Worm (Caenorhabditis elegans) whole organism, L1 larva: ENCODE data around the gene nfu-1.

Source experiments
- aha-1 ChIP-seq: fragments of 150-350 bp; optimal IDR thresholded peaks from 2 replicates; lab custom pipeline; 2014; ENCODE audit warnings: missing biosample characterization, missing genetic modification characterization
- alr-1 ChIP-seq: fragments of 200-800 bp; sonication (Bioruptor generic); optimal IDR thresholded peaks from 2 replicates; lab custom pipeline; 2018; ENCODE audit warnings: borderline replicate concordance, mild to moderate bottlenecking, missing genetic modification characterization, missing compliant biosample characterization
- blmp-1 ChIP-seq: fragments of 150-350 bp; optimal IDR thresholded peaks from 2 replicates; lab custom pipeline; 2014; ENCODE audit warnings: missing biosample characterization, missing genetic modification characterization
- ceh-90 ChIP-seq: sonication (generic microtip); optimal IDR thresholded peaks from 2 replicates; lab custom pipeline; 2016; ENCODE audit warnings: missing genetic modification characterization, missing compliant biosample characterization
- ces-1 ChIP-seq: fragments of 150-350 bp; optimal IDR thresholded peaks from 2 replicates; lab custom pipeline; 2014; ENCODE audit warnings: missing biosample characterization, missing genetic modification reagents, missing genetic modification characterization
- dpl-1 ChIP-seq, 3 experiments: fragments of 150-350 bp in 2 of 3; sonication (generic microtip) in 1 of 3; optimal IDR thresholded peaks; 2 replicates each; lab custom pipeline; 2014 to 2017; ENCODE audit warnings: missing biosample characterization in 3 of 3, missing genetic modification characterization in 3 of 3, missing genetic modification reagents in 3 of 3
- dsc-1 ChIP-seq: sonication (generic microtip); optimal IDR thresholded peaks from 2 replicates; lab custom pipeline; 2016; ENCODE audit warnings: mild to moderate bottlenecking, missing genetic modification characterization, missing compliant biosample characterization
- efl-1 ChIP-seq, 4 experiments: fragments of 150-350 bp; optimal IDR thresholded peaks in 3 of 4; peaks in 1 of 4; 1 replicate in 1 of 4; 2 replicates in 3 of 4; lab custom pipeline; 2014; ENCODE audit warnings: missing biosample characterization in 2 of 4, missing genetic modification characterization in 2 of 4, missing genetic modification reagents in 2 of 4
- egl-27 ChIP-seq, 2 experiments: fragments of 150-350 bp in 1 of 2; sonication (generic microtip); optimal IDR thresholded peaks; 3 replicates each; lab custom pipeline; 2017 to 2018; ENCODE audit warnings: missing biosample characterization in 2 of 2, missing genetic modification characterization in 2 of 2, missing genetic modification reagents in 2 of 2
- elt-2 ChIP-seq: sonication (generic microtip); optimal IDR thresholded peaks from 2 replicates; lab custom pipeline; 2016; ENCODE audit warnings: missing genetic modification characterization, mild to moderate bottlenecking, inconsistent platforms, missing compliant biosample characterization, missing genetic modification reagents
- elt-3 ChIP-seq, 6 experiments: fragments of 150-350 bp in 1 of 6; sonication (generic microtip); optimal IDR thresholded peaks; 2 replicates each; lab custom pipeline; 2017 to 2018; ENCODE audit warnings: missing biosample characterization in 6 of 6, missing genetic modification characterization in 6 of 6, inconsistent platforms in 1 of 6
- fkh-4 ChIP-seq: sonication (generic microtip); optimal IDR thresholded peaks from 2 replicates; lab custom pipeline; 2016; ENCODE audit warnings: missing compliant biosample characterization, missing genetic modification characterization, borderline replicate concordance
- grh-1 ChIP-seq: fragments of 200-800 bp; sonication (Bioruptor generic); IDR thresholded peaks from 2 replicates; pipeline ENCODE4 v1.3.6; 2022; ENCODE audit warnings: missing genetic modification reagents, missing genetic modification characterization, missing compliant biosample characterization
- hlh-4 ChIP-seq: sonication (generic microtip); optimal IDR thresholded peaks from 2 replicates; lab custom pipeline; 2016; ENCODE audit warnings: mild to moderate bottlenecking, missing genetic modification characterization, missing compliant biosample characterization
- hpl-2 ChIP-seq: fragments of 150-350 bp; optimal IDR thresholded peaks from 2 replicates; lab custom pipeline; 2014; ENCODE audit warnings: missing biosample characterization, missing genetic modification reagents, missing genetic modification characterization
- irx-1 ChIP-seq: sonication (generic microtip); optimal IDR thresholded peaks from 2 replicates; lab custom pipeline; 2016; ENCODE audit warnings: missing genetic modification characterization, missing compliant biosample characterization
- jun-1 ChIP-seq: fragments of 150-350 bp; optimal IDR thresholded peaks from 2 replicates; lab custom pipeline; 2014; ENCODE audit warnings: missing biosample characterization, missing genetic modification reagents, missing genetic modification characterization
- lin-13 ChIP-seq: fragments of 150-350 bp; optimal IDR thresholded peaks from 2 replicates; lab custom pipeline; 2014; ENCODE audit warnings: missing biosample characterization, missing genetic modification reagents, missing genetic modification characterization
- lin-14 ChIP-seq: fragments of 200-800 bp; sonication (Bioruptor generic); optimal IDR thresholded peaks from 2 replicates; lab custom pipeline; 2018; ENCODE audit warnings: mild to moderate bottlenecking, missing genetic modification characterization, moderate library complexity, missing compliant biosample characterization
- lin-35 ChIP-seq, 2 experiments: fragments of 150-350 bp; optimal IDR thresholded peaks; 2 replicates each; lab custom pipeline; 2014; ENCODE audit warnings: missing biosample characterization in 2 of 2, missing genetic modification characterization in 2 of 2, missing genetic modification reagents in 2 of 2
- lin-39 ChIP-seq: fragments of 150-350 bp; optimal IDR thresholded peaks from 2 replicates; lab custom pipeline; 2014; ENCODE audit warnings: missing biosample characterization, missing genetic modification reagents, missing genetic modification characterization
- lir-3 ChIP-seq: sonication (generic microtip); optimal IDR thresholded peaks from 2 replicates; lab custom pipeline; 2016; ENCODE audit warnings: mild to moderate bottlenecking, missing genetic modification characterization, moderate library complexity, missing compliant biosample characterization; ENCODE audit not compliant: poor library complexity
- lsy-2 ChIP-seq, 2 experiments: fragments of 150-350 bp; optimal IDR thresholded peaks; 2 replicates each; lab custom pipeline; 2014; ENCODE audit warnings: missing biosample characterization in 2 of 2, missing genetic modification characterization in 2 of 2
- mef-2 ChIP-seq: fragments of 150-350 bp; optimal IDR thresholded peaks from 2 replicates; lab custom pipeline; 2014; ENCODE audit warnings: missing biosample characterization, missing genetic modification characterization
- nhr-20 ChIP-seq: sonication (generic microtip); optimal IDR thresholded peaks from 2 replicates; lab custom pipeline; 2016; ENCODE audit warnings: mild to moderate bottlenecking, missing genetic modification characterization, missing compliant biosample characterization
- nhr-237 ChIP-seq: fragments of 150-350 bp; optimal IDR thresholded peaks from 2 replicates; lab custom pipeline; 2014; ENCODE audit warnings: missing biosample characterization, missing genetic modification characterization
- nhr-47 ChIP-seq: sonication (generic microtip); optimal IDR thresholded peaks from 2 replicates; lab custom pipeline; 2016; ENCODE audit warnings: mild to moderate bottlenecking, missing genetic modification characterization, moderate library complexity, missing compliant biosample characterization
- nhr-71 ChIP-seq: sonication (generic microtip); optimal IDR thresholded peaks from 2 replicates; lab custom pipeline; 2016; ENCODE audit warnings: mild to moderate bottlenecking, missing genetic modification characterization, moderate library complexity, missing compliant biosample characterization
- nhr-77 ChIP-seq: fragments of 150-350 bp; optimal IDR thresholded peaks from 2 replicates; lab custom pipeline; 2014; ENCODE audit warnings: missing biosample characterization, missing genetic modification characterization
- nhr-85 ChIP-seq: sonication (generic microtip); peaks from one replicate; lab custom pipeline; 2016; ENCODE audit warnings: missing genetic modification characterization, inconsistent platforms, missing compliant biosample characterization
- nhr-90 ChIP-seq: sonication (generic microtip); optimal IDR thresholded peaks from 2 replicates; lab custom pipeline; 2016; ENCODE audit warnings: mild to moderate bottlenecking, missing genetic modification characterization, missing compliant biosample characterization; ENCODE audit not compliant: poor library complexity
- pqm-1 ChIP-seq: sonication (generic microtip); optimal IDR thresholded peaks from 3 replicates; lab custom pipeline; 2017; ENCODE audit warnings: missing biosample characterization, missing genetic modification characterization
- snpc-4 ChIP-seq: fragments of 150-350 bp; optimal IDR thresholded peaks from 2 replicates; lab custom pipeline; 2014; ENCODE audit warnings: missing biosample characterization, missing genetic modification characterization
- snu-23 ChIP-seq: sonication (generic microtip); optimal IDR thresholded peaks from 2 replicates; lab custom pipeline; 2016; ENCODE audit warnings: missing genetic modification characterization, missing compliant biosample characterization
- swsn-7 ChIP-seq: sonication (generic microtip); optimal IDR thresholded peaks from 2 replicates; lab custom pipeline; 2016; ENCODE audit warnings: missing genetic modification characterization, missing compliant biosample characterization
- tbx-2 ChIP-seq: sonication (generic microtip); optimal IDR thresholded peaks from 2 replicates; lab custom pipeline; 2016; ENCODE audit warnings: missing genetic modification characterization, missing compliant biosample characterization
- tlp-1 ChIP-seq: fragments of 150-350 bp; optimal IDR thresholded peaks from 2 replicates; lab custom pipeline; 2014; ENCODE audit warnings: missing biosample characterization, missing genetic modification characterization
- unc-130 ChIP-seq: fragments of 150-350 bp; optimal IDR thresholded peaks from 2 replicates; lab custom pipeline; 2017; ENCODE audit warnings: missing biosample characterization, missing genetic modification characterization, inconsistent platforms
- unc-62 ChIP-seq: fragments of 150-350 bp; optimal IDR thresholded peaks from 2 replicates; lab custom pipeline; 2014; ENCODE audit warnings: missing biosample characterization, missing genetic modification reagents, missing genetic modification characterization
- unc-86 ChIP-seq: sonication (generic microtip); optimal IDR thresholded peaks from 2 replicates; lab custom pipeline; 2016; ENCODE audit warnings: missing genetic modification characterization, missing compliant biosample characterization
- unc-98 ChIP-seq: fragments of 200-800 bp; sonication (Bioruptor generic); IDR thresholded peaks from 2 replicates; pipeline ENCODE4 v1.3.6; 2022; ENCODE audit warnings: missing genetic modification characterization, missing compliant biosample characterization
- vab-15 ChIP-seq: sonication (generic microtip); optimal IDR thresholded peaks from 2 replicates; lab custom pipeline; 2017; ENCODE audit warnings: missing genotype, mild to moderate bottlenecking, missing genetic modification characterization, missing compliant biosample characterization
- xbp-1 ChIP-seq: sonication (generic microtip); optimal IDR thresholded peaks from 2 replicates; lab custom pipeline; 2016; ENCODE audit warnings: missing genetic modification characterization, missing compliant biosample characterization
- zag-1 ChIP-seq: fragments of 150-350 bp; optimal IDR thresholded peaks from 2 replicates; lab custom pipeline; 2014; ENCODE audit warnings: missing biosample characterization, missing genetic modification characterization

The nfu-1 gene

DNA sequence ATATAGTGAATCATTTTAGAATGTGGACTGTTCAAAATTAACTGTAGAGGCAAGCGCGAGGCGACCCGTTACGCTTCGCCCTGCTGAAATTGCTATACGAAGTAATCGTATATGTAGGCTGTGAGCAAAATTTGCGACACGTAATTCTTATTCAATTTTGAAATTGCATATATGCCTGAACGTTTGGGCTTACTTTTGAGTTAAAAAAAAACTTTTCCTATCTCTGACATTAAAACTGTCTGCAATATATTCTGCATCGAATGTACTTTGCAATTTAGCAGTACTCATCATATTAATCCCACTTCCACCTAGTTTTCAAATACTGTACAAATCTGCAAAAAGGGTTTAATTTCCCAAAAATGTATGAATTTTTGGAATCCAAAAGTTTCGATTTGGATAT lies 40.3 kb upstream of the nfu-1 start:
- no peak for TF ChIP-seq aha-1 (tag; lab: Kevin White, UChicago)
- no peak for TF ChIP-seq lin-35 (GFP tag; optimal IDR thresholded peaks at IDR 0.05; lab: Kevin White, UChicago)
- TF ChIP-seq irx-1 (tag; lab: Kevin White, UChicago): no peak
- TF ChIP-seq swsn-7: no peak
- TF ChIP-seq dpl-1 (GFP tag; optimal IDR thresholded peaks at IDR 0.05; lab: Kevin White, UChicago): no peak
- no peak for TF ChIP-seq unc-98 (GFP tag; lab: Robert Waterston, UW)
- TF ChIP-seq unc-130: no peak
- TF ChIP-seq mef-2 (tag; lab: Kevin White, UChicago): no peak
- TF ChIP-seq xbp-1 (tag; lab: Kevin White, UChicago): no peak
- no peak for TF ChIP-seq egl-27 (tag; optimal IDR thresholded peaks at IDR 0.05; lab: Kevin White, UChicago)
- no peak for TF ChIP-seq ces-1 (GFP tag; lab: Kevin White, UChicago)
- no peak for TF ChIP-seq hlh-4 (tag; lab: Kevin White, UChicago)
- TF ChIP-seq lin-13 (GFP tag; lab: Kevin White, UChicago): no peak
- TF ChIP-seq lin-14: no peak
- no peak for TF ChIP-seq fkh-4 (tag; lab: Kevin White, UChicago)
- TF ChIP-seq elt-3 (tag; optimal IDR thresholded peaks at IDR 0.05; lab: Kevin White, UChicago): no peak
- TF ChIP-seq lir-3 (tag; lab: Kevin White, UChicago): no peak
- TF ChIP-seq snpc-4 (tag; lab: Kevin White, UChicago): no peak
- TF ChIP-seq jun-1 (tag; lab: Kevin White, UChicago): no peak

DNA sequence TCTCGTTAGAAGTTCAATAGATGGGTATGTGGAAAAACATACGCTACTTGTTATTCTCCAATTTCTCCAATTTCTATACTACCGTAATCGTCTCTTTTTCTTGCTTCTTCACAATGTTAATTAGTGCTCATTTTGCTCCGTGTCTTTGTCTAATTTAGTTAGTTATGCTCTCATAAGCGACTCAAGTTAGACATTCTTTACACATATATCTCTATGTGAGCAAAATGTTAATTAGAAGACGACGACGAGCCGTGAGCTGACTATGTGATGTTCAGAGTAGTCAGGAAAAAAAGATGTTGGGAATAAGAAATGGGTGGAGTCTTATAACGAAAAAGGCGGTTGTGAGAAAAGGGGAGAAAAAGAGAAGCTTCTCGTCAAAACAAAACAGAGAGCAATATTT lies 39.7 kb upstream of the nfu-1 start:
- TF ChIP-seq lin-14 (peak; percentile 70), egl-27 (tag; optimal IDR thresholded peaks at IDR 0.05; lab: Kevin White, UChicago) (no peak), nhr-47 (tag; lab: Kevin White, UChicago) (no peak), efl-1 (optimal IDR thresholded peaks at IDR 0.05; lab: Kevin White, UChicago) (no peak), efl-1 (GFP tag; optimal IDR thresholded peaks at IDR 0.05 in 1 of 2; lab: Kevin White, UChicago) (peak in 1 of 2 experiments; percentile 60), nhr-237 (no peak), unc-62 (GFP tag; lab: Kevin White, UChicago) (no peak), tlp-1 (tag; lab: Kevin White, UChicago) (no peak), tbx-2 (tag; lab: Kevin White, UChicago) (no peak), unc-130 (no peak), dsc-1 (tag; lab: Kevin White, UChicago) (peak; percentile 20), alr-1 (no peak), lsy-2 (tag; optimal IDR thresholded peaks at IDR 0.05; lab: Kevin White, UChicago) (peak in 1 of 2 experiments; percentile 43), unc-86 (peak; percentile 3), hlh-4 (tag; lab: Kevin White, UChicago) (no peak), nhr-77 (tag; lab: Kevin White, UChicago) (no peak), vab-15 (no peak), nhr-90 (tag; lab: Kevin White, UChicago) (no peak), grh-1 (GFP tag; lab: Robert Waterston, UW) (no peak)

DNA sequence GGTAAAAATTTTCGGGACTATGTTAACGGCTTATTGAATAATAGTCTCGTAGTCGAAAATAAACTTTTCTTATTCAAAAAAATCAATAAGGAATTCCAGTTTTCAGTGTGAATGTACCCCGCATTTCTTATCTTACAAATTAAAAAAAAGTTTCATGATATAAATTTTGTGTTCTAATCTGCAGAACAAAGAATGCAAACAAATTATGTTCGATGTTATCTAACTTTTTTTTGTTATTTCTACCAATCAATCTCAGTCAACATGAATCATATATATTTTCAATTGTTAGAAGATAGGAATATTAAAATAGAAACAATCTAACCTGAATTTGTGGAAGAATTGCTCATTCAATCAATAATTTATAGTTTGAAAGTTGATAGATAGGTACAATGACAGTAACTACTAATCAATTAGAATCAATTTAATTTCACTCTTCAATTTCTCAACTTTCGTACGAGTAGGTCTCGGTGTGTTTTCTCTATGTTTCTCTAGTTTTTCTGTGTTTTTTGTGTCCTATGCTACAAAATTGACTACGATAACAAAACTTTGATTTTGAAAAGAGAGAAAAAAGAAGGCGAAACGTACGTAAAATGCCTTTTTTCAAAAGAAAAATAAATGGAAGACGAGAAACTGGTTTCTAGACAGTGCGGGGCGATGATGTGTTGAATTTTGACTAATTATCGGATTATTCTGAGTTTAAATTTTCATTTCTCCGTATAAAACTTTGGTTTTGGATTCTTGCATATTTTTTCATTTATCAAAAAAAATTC lies 37.2 kb upstream of the nfu-1 start, which contains the start of the genes unc-43 and Y43C5B.3:
Gene unc-43 (minus strand): TSS at position 347 of the 770 bp plus-strand sequence.
Gene Y43C5B.3 (plus strand): TSS at position 720 of the 770 bp plus-strand sequence.
- no peak for TF ChIP-seq pqm-1 (tag; lab: Kevin White, UChicago)
- peak; percentile 10 for TF ChIP-seq irx-1 (tag; lab: Kevin White, UChicago)
- TF ChIP-seq egl-27 (tag; optimal IDR thresholded peaks at IDR 0.05; lab: Kevin White, UChicago): no peak
- TF ChIP-seq nhr-85 (tag; lab: Kevin White, UChicago): peak; percentile 83
- no peak for TF ChIP-seq hpl-2 (GFP tag; lab: Kevin White, UChicago)
- peak; percentile 3 for TF ChIP-seq nhr-71
- no peak for TF ChIP-seq zag-1 (tag; lab: Kevin White, UChicago)
- TF ChIP-seq elt-3 (tag; optimal IDR thresholded peaks at IDR 0.05; lab: Kevin White, UChicago): peak in 1 of 6 experiments; percentile 52
- no peak for TF ChIP-seq hlh-4 (tag; lab: Kevin White, UChicago)
- TF ChIP-seq grh-1 (GFP tag; lab: Robert Waterston, UW): peak; percentile 56
- TF ChIP-seq elt-2 (tag; lab: Kevin White, UChicago): peak; percentile 69
- TF ChIP-seq ceh-90: no peak
- TF ChIP-seq lin-13 (GFP tag; lab: Kevin White, UChicago): no peak
- no peak for TF ChIP-seq lin-39 (tag; lab: Kevin White, UChicago)
- TF ChIP-seq nhr-20 (tag; lab: Kevin White, UChicago): peak; percentile 18
- peak; percentile 37 for TF ChIP-seq snu-23 (GFP tag; lab: Kevin White, UChicago)
- TF ChIP-seq efl-1 (optimal IDR thresholded peaks at IDR 0.05; lab: Kevin White, UChicago): no peak
- peak in 1 of 2 experiments; percentile 28 for TF ChIP-seq efl-1 (GFP tag; optimal IDR thresholded peaks at IDR 0.05 in 1 of 2; lab: Kevin White, UChicago)
- TF ChIP-seq blmp-1 (tag; lab: Kevin White, UChicago): peak; percentile 83
- TF ChIP-seq, all 84 proteins: peak for 10
